Fruit fly (Drosophila melanogaster) whole organism, embryonic: ENCODE data around the gene Upf2.

ENCODE experiments used
- CG10654 ChIP-seq: fragments of 200-800 bp; sonication (Bioruptor generic); optimal IDR thresholded peaks from 2 replicates; lab custom pipeline; 2016; ENCODE audit warnings: missing biosample characterization, missing genetic modification characterization
- CG11247 ChIP-seq: fragments of 200-800 bp; sonication (Bioruptor generic); IDR thresholded peaks from 2 replicates; pipeline ENCODE4 v1.3.6; 2022; ENCODE audit warnings: missing biosample characterization, missing genetic modification characterization
- CG12071 ChIP-seq: fragments of 200-800 bp; sonication (Bioruptor generic); optimal IDR thresholded peaks from 3 replicates; lab custom pipeline; 2018; ENCODE audit warnings: missing biosample characterization, mild to moderate bottlenecking, missing genetic modification characterization
- CG12219 ChIP-seq: fragments of 200-800 bp; sonication (Bioruptor generic); optimal IDR thresholded peaks from 3 replicates; lab custom pipeline; 2018; ENCODE audit warnings: missing biosample characterization, mild to moderate bottlenecking, missing genetic modification characterization
- CG12744 ChIP-seq: fragments of 200-800 bp; sonication (Bioruptor generic); optimal IDR thresholded peaks from 2 replicates; lab custom pipeline; 2016; ENCODE audit warnings: missing biosample characterization, missing genetic modification characterization
- CG1603 ChIP-seq: fragments of 200-800 bp; sonication (Bioruptor generic); optimal IDR thresholded peaks from 2 replicates; lab custom pipeline; 2019; ENCODE audit warnings: missing biosample characterization, mild to moderate bottlenecking, missing genetic modification characterization, moderate library complexity
- CG16779 ChIP-seq: fragments of 200-800 bp; sonication (Bioruptor generic); IDR thresholded peaks from 2 replicates; pipeline ENCODE4 v1.3.6; 2022; ENCODE audit warnings: missing biosample characterization, missing genetic modification characterization
- CG1832 ChIP-seq: fragments of 200-800 bp; sonication (Bioruptor generic); optimal IDR thresholded peaks from 2 replicates; lab custom pipeline; 2017; ENCODE audit warnings: missing biosample characterization, mild to moderate bottlenecking, missing genetic modification characterization, inconsistent platforms
- CG18599 ChIP-seq: fragments of 200-800 bp; sonication (Bioruptor generic); optimal IDR thresholded peaks from 3 replicates; lab custom pipeline; 2017; ENCODE audit warnings: missing biosample characterization, missing genetic modification characterization, mild to moderate bottlenecking, moderate library complexity, missing genetic modification reagents
- CG2129 ChIP-seq: fragments of 200-800 bp; sonication (Bioruptor generic); IDR thresholded peaks from 2 replicates; pipeline ENCODE4 v1.3.6; 2022; ENCODE audit warnings: missing biosample characterization, missing genetic modification characterization; ENCODE audit not compliant: partially characterized antibody
- CG3163 ChIP-seq: fragments of 200-800 bp; sonication (Bioruptor generic); optimal IDR thresholded peaks from 3 replicates; lab custom pipeline; 2016; ENCODE audit warnings: missing biosample characterization, missing genetic modification characterization
- CG3847 ChIP-seq: fragments of 200-800 bp; sonication (Bioruptor generic); IDR thresholded peaks from 2 replicates; pipeline ENCODE4 v1.3.6; 2022; ENCODE audit warnings: missing biosample characterization, missing genetic modification characterization
- CG4328 ChIP-seq: fragments of 200-800 bp; sonication (Bioruptor generic); optimal IDR thresholded peaks from 3 replicates; lab custom pipeline; 2017; ENCODE audit warnings: missing biosample characterization, missing genetic modification reagents, missing genetic modification characterization
- CG4854 ChIP-seq: fragments of 200-800 bp; sonication (Bioruptor generic); optimal IDR thresholded peaks from 2 replicates; lab custom pipeline; 2016; ENCODE audit warnings: missing biosample characterization, missing genetic modification characterization, inconsistent platforms
- CG7928 ChIP-seq: fragments of 200-800 bp; sonication (Bioruptor generic); optimal IDR thresholded peaks from 2 replicates; lab custom pipeline; 2017; ENCODE audit warnings: missing biosample characterization, mild to moderate bottlenecking, missing genetic modification characterization
- CG9797 ChIP-seq: fragments of 200-800 bp; sonication (Bioruptor generic); optimal IDR thresholded peaks from 3 replicates; lab custom pipeline; 2018; ENCODE audit warnings: missing biosample characterization, mild to moderate bottlenecking, missing genetic modification characterization
- CG9817 ChIP-seq: fragments of 200-800 bp; sonication (Bioruptor generic); optimal IDR thresholded peaks from 2 replicates; lab custom pipeline; 2018; ENCODE audit warnings: missing biosample characterization, mild to moderate bottlenecking, missing genetic modification characterization, moderate library complexity
- D ChIP-seq, 2 experiments: fragments of 200-800 bp in 1 of 2; fragments of >200 bp in 1 of 2; sonication (Bioruptor generic) in 1 of 2; optimal IDR thresholded peaks; 2 replicates in 1 of 2; 3 replicates in 1 of 2; lab custom pipeline; 2017; ENCODE audit warnings: mild to moderate bottlenecking in 1 of 2, missing biosample characterization in 1 of 2, missing genetic modification characterization in 1 of 2, missing genetic modification reagents in 1 of 2
- Ets97D ChIP-seq: fragments of 200-800 bp; sonication (Bioruptor generic); optimal IDR thresholded peaks from 3 replicates; lab custom pipeline; 2016; ENCODE audit warnings: missing biosample characterization, missing genetic modification characterization
- HLH4C ChIP-seq: fragments of 200-800 bp; sonication (Bioruptor generic); IDR thresholded peaks from 3 replicates; pipeline ENCODE4 v1.3.6; 2022; ENCODE audit warnings: missing biosample characterization, missing genetic modification characterization; ENCODE audit not compliant: partially characterized antibody
- HmgD ChIP-seq: fragments of 200-800 bp; sonication (Bioruptor generic); optimal IDR thresholded peaks from 3 replicates; lab custom pipeline; 2016; ENCODE audit warnings: missing biosample characterization, missing genetic modification characterization
- Myb ChIP-seq: fragments of 200-800 bp; sonication (Bioruptor generic); optimal IDR thresholded peaks from 2 replicates; lab custom pipeline; 2016; ENCODE audit warnings: missing biosample characterization, missing genetic modification characterization
- NK7.1 ChIP-seq: fragments of 200-800 bp; sonication (Bioruptor generic); optimal IDR thresholded peaks from 3 replicates; lab custom pipeline; 2016; ENCODE audit warnings: missing biosample characterization, missing genetic modification characterization
- Nf-YC ChIP-seq: fragments of 200-800 bp; optimal IDR thresholded peaks from 3 replicates; lab custom pipeline; 2019; ENCODE audit warnings: missing biosample characterization, mild to moderate bottlenecking, missing genetic modification characterization, moderate library complexity
- Optix ChIP-seq: fragments of 200-800 bp; sonication (Bioruptor generic); IDR thresholded peaks from 3 replicates; pipeline ENCODE4 v1.3.6; 2022; ENCODE audit warnings: missing biosample characterization, missing genetic modification characterization
- Six4 ChIP-seq: fragments of 200-800 bp; sonication (Bioruptor generic); optimal IDR thresholded peaks from 2 replicates; lab custom pipeline; 2016; ENCODE audit warnings: missing biosample characterization, missing genetic modification characterization
- Taf1 ChIP-seq: fragments of 200-800 bp; sonication (Bioruptor generic); IDR thresholded peaks from 2 replicates; pipeline ENCODE4 v1.3.6; 2022; ENCODE audit warnings: missing biosample characterization, missing genetic modification characterization
- ab ChIP-seq: fragments of 200-800 bp; sonication (Bioruptor generic); optimal IDR thresholded peaks from 2 replicates; lab custom pipeline; 2016; ENCODE audit warnings: missing biosample characterization, missing genetic modification characterization
- ap ChIP-seq: fragments of 200-800 bp; sonication (Bioruptor generic); IDR thresholded peaks from 2 replicates; pipeline ENCODE4 v1.3.6; 2022; ENCODE audit warnings: missing biosample characterization, missing genetic modification characterization
- ase ChIP-seq: fragments of 200-800 bp; sonication (Bioruptor generic); IDR thresholded peaks from 3 replicates; pipeline ENCODE4 v1.3.6; 2022; ENCODE audit warnings: missing biosample characterization, missing genetic modification characterization
- bab2 ChIP-seq: fragments of 200-800 bp; sonication (Bioruptor generic); optimal IDR thresholded peaks from 2 replicates; lab custom pipeline; 2016; ENCODE audit warnings: missing biosample characterization, missing genetic modification characterization
- cato ChIP-seq: fragments of 200-800 bp; sonication (Bioruptor generic); optimal IDR thresholded peaks from 2 replicates; lab custom pipeline; 2016; ENCODE audit warnings: missing biosample characterization, missing genetic modification characterization, borderline replicate concordance
- cg ChIP-seq: fragments of 200-800 bp; sonication (Bioruptor generic); optimal IDR thresholded peaks from 3 replicates; lab custom pipeline; 2019; ENCODE audit warnings: missing biosample characterization, mild to moderate bottlenecking, missing genetic modification characterization, moderate library complexity
- da ChIP-seq: fragments of 200-800 bp; sonication (Bioruptor generic); optimal IDR thresholded peaks from 2 replicates; lab custom pipeline; 2016; ENCODE audit warnings: missing biosample characterization, missing genetic modification characterization
- dati ChIP-seq: fragments of 200-800 bp; sonication (Bioruptor generic); IDR thresholded peaks from 2 replicates; pipeline ENCODE4 v1.3.6; 2022; ENCODE audit warnings: missing biosample characterization, missing genetic modification characterization
- dm ChIP-seq: fragments of 200-800 bp; sonication (Bioruptor generic); optimal IDR thresholded peaks from 3 replicates; lab custom pipeline; 2016; ENCODE audit warnings: missing biosample characterization, missing genetic modification characterization
- dmrt99B ChIP-seq: fragments of 200-800 bp; sonication (Bioruptor generic); optimal IDR thresholded peaks from 2 replicates; lab custom pipeline; 2018; ENCODE audit warnings: missing biosample characterization, mild to moderate bottlenecking, missing genetic modification characterization, moderate library complexity
- esg ChIP-seq: fragments of 200-800 bp; sonication (Bioruptor generic); conservative IDR thresholded peaks from 2 replicates; pipeline ENCODE4 v1.3.6; 2022; ENCODE audit warnings: missing biosample characterization, missing genetic modification characterization
- ewg ChIP-seq: fragments of 200-800 bp; sonication (Bioruptor generic); optimal IDR thresholded peaks from 3 replicates; lab custom pipeline; 2017; ENCODE audit warnings: mild to moderate bottlenecking, missing biosample characterization, missing genetic modification reagents, missing genetic modification characterization
- gce ChIP-seq: fragments of 200-800 bp; sonication (Bioruptor generic); IDR thresholded peaks from 3 replicates; pipeline ENCODE4 v1.3.6; 2022; ENCODE audit warnings: missing biosample characterization, missing genetic modification characterization
- gro ChIP-seq: fragments of 200-800 bp; sonication (Bioruptor generic); optimal IDR thresholded peaks from 2 replicates; lab custom pipeline; 2016; ENCODE audit warnings: missing biosample characterization, missing genetic modification characterization
- h ChIP-seq: fragments of >200 bp; optimal IDR thresholded peaks from 2 replicates; lab custom pipeline; 2017
- her ChIP-seq: fragments of 200-800 bp; sonication (Bioruptor generic); optimal IDR thresholded peaks from 2 replicates; lab custom pipeline; 2016; ENCODE audit warnings: missing biosample characterization, missing genetic modification characterization
- insv ChIP-seq, 2 experiments: fragments of 200-800 bp; sonication (Bioruptor generic); optimal IDR thresholded peaks; 3 replicates each; lab custom pipeline; 2016 to 2018; ENCODE audit warnings: missing biosample characterization in 2 of 2, missing genetic modification characterization in 2 of 2
- pum ChIP-seq: fragments of 200-800 bp; sonication (Bioruptor generic); optimal IDR thresholded peaks from 2 replicates; lab custom pipeline; 2016; ENCODE audit warnings: missing biosample characterization, missing genetic modification characterization
- run ChIP-seq: fragments of 200-800 bp; sonication (Bioruptor generic); optimal IDR thresholded peaks from 3 replicates; lab custom pipeline; 2018; ENCODE audit warnings: missing biosample characterization, mild to moderate bottlenecking, missing genetic modification characterization
- shn ChIP-seq: fragments of 200-800 bp; sonication (Bioruptor generic); optimal IDR thresholded peaks from 3 replicates; lab custom pipeline; 2016; ENCODE audit warnings: missing biosample characterization, missing genetic modification characterization
- sqz ChIP-seq: fragments of 200-800 bp; sonication (Bioruptor generic); optimal IDR thresholded peaks from 3 replicates; lab custom pipeline; 2018; ENCODE audit warnings: missing biosample characterization, mild to moderate bottlenecking, missing genetic modification characterization
- ssp ChIP-seq: fragments of 200-800 bp; sonication (Bioruptor generic); IDR thresholded peaks from 2 replicates; pipeline ENCODE4 v1.3.6; 2022; ENCODE audit warnings: missing biosample characterization, missing genetic modification characterization
- vfl ChIP-seq: fragments of 200-800 bp; sonication (Bioruptor generic); optimal IDR thresholded peaks from 2 replicates; lab custom pipeline; 2016; ENCODE audit warnings: missing biosample characterization, missing genetic modification characterization

Upf2 gene

dm6 chrX:8101479-8102198 lies 26.4 kb upstream of the Upf2 start, which contains the start of gene CG2258 (continued):
- peak; percentile 50 for TF ChIP-seq dm (GFP tag; lab: Kevin White, UChicago)
- peak; percentile 62 for TF ChIP-seq cato (GFP tag; lab: Kevin White, UChicago)
- peak; percentile 91 for TF ChIP-seq CG1603 (tag; lab: Kevin White, UChicago)
- peak; percentile 46; the same call in 1 of the 3 replicates for TF ChIP-seq HLH4C
- TF ChIP-seq gro (GFP tag; lab: Kevin White, UChicago): no peak
- TF ChIP-seq CG4854 (GFP tag; lab: Kevin White, UChicago): peak; percentile 46
- no peak for TF ChIP-seq D (optimal IDR thresholded peaks at IDR 0.05; lab: Kevin White, UChicago)
- TF ChIP-seq D (GFP tag; optimal IDR thresholded peaks at IDR 0.05; lab: Kevin White, UChicago): peak; percentile 86
- TF ChIP-seq Ets97D (GFP tag; lab: Kevin White, UChicago): peak; percentile 47
- TF ChIP-seq Taf1 (GFP tag; lab: Robert Waterston, UW): peak; percentile 66
- peak; percentile 30 for TF ChIP-seq Myb (GFP tag; lab: Kevin White, UChicago)
- TF ChIP-seq shn (GFP tag; lab: Kevin White, UChicago): no peak
- no peak for TF ChIP-seq pum
- TF ChIP-seq CG3163 (GFP tag; lab: Kevin White, UChicago): peak; percentile 10
- TF ChIP-seq cg (GFP tag; lab: Kevin White, UChicago): peak; percentile 59
- peak; percentile 66 for TF ChIP-seq CG12744 (GFP tag; lab: Kevin White, UChicago)
- TF ChIP-seq her (GFP tag; lab: Kevin White, UChicago): peak; percentile 66
- TF ChIP-seq CG9797 (GFP tag; lab: Kevin White, UChicago): no peak
- TF ChIP-seq CG16779 (GFP tag; lab: Robert Waterston, UW): peak; percentile 49; the same call in 1 of the 2 replicates
- TF ChIP-seq CG9817 (tag; lab: Kevin White, UChicago): peak; percentile 89
- peak; percentile 51 for TF ChIP-seq NK7.1 (GFP tag; lab: Kevin White, UChicago)
- peak; percentile 86 for TF ChIP-seq CG12219 (GFP tag; lab: Kevin White, UChicago)
- peak; percentile 87 for TF ChIP-seq ase (GFP tag; lab: Robert Waterston, UW)
- TF ChIP-seq CG2129 (GFP tag; lab: Robert Waterston, UW): no peak
- TF ChIP-seq CG7928 (GFP tag; lab: Kevin White, UChicago): peak; percentile 53
- peak; percentile 73 for TF ChIP-seq ssp (GFP tag; lab: Robert Waterston, UW)
- TF ChIP-seq HmgD (GFP tag; lab: Kevin White, UChicago): no peak
- TF ChIP-seq CG1832 (GFP tag; lab: Kevin White, UChicago): no peak
- peak; percentile 46; the same call in 1 of the 2 replicates for TF ChIP-seq dati (GFP tag; lab: Robert Waterston, UW)
- peak; percentile 70 for TF ChIP-seq run (tag; lab: Kevin White, UChicago)
- TF ChIP-seq da (GFP tag; lab: Kevin White, UChicago): no peak
- TF ChIP-seq CG10654: peak; percentile 80
- peak; percentile 83 for TF ChIP-seq CG3847
- TF ChIP-seq insv (GFP tag; optimal IDR thresholded peaks at IDR 0.05; lab: Kevin White, UChicago): no peak
- TF ChIP-seq esg: peak; percentile 78
- TF ChIP-seq ap: peak; percentile 80
- peak; percentile 77 for TF ChIP-seq CG4328
- TF ChIP-seq bab2 (GFP tag; lab: Kevin White, UChicago): peak; percentile 81
- peak; percentile 76 for TF ChIP-seq Optix
- peak; percentile 67 for TF ChIP-seq Nf-YC (tag; lab: Kevin White, UChicago)
- TF ChIP-seq vfl (GFP tag; lab: Kevin White, UChicago): no peak
- TF ChIP-seq sqz (GFP tag; lab: Kevin White, UChicago): peak; percentile 82
- TF ChIP-seq CG12071: peak; percentile 86
- TF ChIP-seq CG11247 (GFP tag; lab: Robert Waterston, UW): peak; percentile 84
- peak; percentile 74 for TF ChIP-seq ewg (GFP tag; lab: Kevin White, UChicago)
- TF ChIP-seq gce: peak; percentile 79
- TF ChIP-seq dmrt99B (tag; lab: Kevin White, UChicago): peak; percentile 94
- TF ChIP-seq h: no peak
- TF ChIP-seq ab (GFP tag; lab: Kevin White, UChicago): peak; percentile 12
- peak; percentile 86 for TF ChIP-seq CG18599 (GFP tag; lab: Kevin White, UChicago)
- peak; percentile 73 for TF ChIP-seq Six4 (GFP tag; lab: Kevin White, UChicago)
